Fruit fly (Drosophila melanogaster) whole organism, embryonic: Measurements from ENCODE around the gene Mdh1.

Experiments used
- Asciz ChIP-seq: fragments of 200-800 bp; sonication (Bioruptor generic); optimal IDR thresholded peaks from 2 replicates; lab custom pipeline; 2017; ENCODE audit warnings: missing biosample characterization, mild to moderate bottlenecking, missing genetic modification characterization, missing genetic modification reagents
- Atf6 ChIP-seq: fragments of 200-800 bp; sonication (Bioruptor generic); IDR thresholded peaks from 2 replicates; pipeline ENCODE4 v1.3.6; 2022; ENCODE audit warnings: missing biosample characterization, missing genetic modification characterization
- Awh ChIP-seq: fragments of 200-800 bp; sonication (Bioruptor generic); IDR thresholded peaks from 2 replicates; pipeline ENCODE4, ENCODE4 v1.3.6; 2022; ENCODE audit warnings: missing biosample characterization, missing genetic modification characterization
- CG10267 ChIP-seq: fragments of 200-800 bp; sonication (Bioruptor generic); optimal IDR thresholded peaks from 2 replicates; lab custom pipeline; 2018; ENCODE audit warnings: missing biosample characterization, mild to moderate bottlenecking, missing genetic modification characterization, moderate library complexity
- CG11456 ChIP-seq: fragments of 200-800 bp; sonication (Bioruptor generic); IDR thresholded peaks from 3 replicates; pipeline ENCODE4 v1.3.6; 2022; ENCODE audit warnings: missing biosample characterization, missing genetic modification characterization
- CG12071 ChIP-seq: fragments of 200-800 bp; sonication (Bioruptor generic); optimal IDR thresholded peaks from 3 replicates; lab custom pipeline; 2018; ENCODE audit warnings: missing biosample characterization, mild to moderate bottlenecking, missing genetic modification characterization
- CG12299 ChIP-seq: fragments of 200-800 bp; sonication (Bioruptor generic); optimal IDR thresholded peaks from 2 replicates; lab custom pipeline; 2018; ENCODE audit warnings: missing biosample characterization, mild to moderate bottlenecking, missing genetic modification characterization
- CG13287 ChIP-seq: fragments of 200-800 bp; sonication (Bioruptor generic); IDR thresholded peaks from 2 replicates; pipeline ENCODE4 v1.3.6; 2022; ENCODE audit warnings: missing biosample characterization, missing genetic modification characterization; ENCODE audit not compliant: partially characterized antibody
- CG14050 ChIP-seq: fragments of 200-800 bp; sonication (Bioruptor generic); IDR thresholded peaks from 3 replicates; pipeline ENCODE4 v1.3.6; 2022; ENCODE audit warnings: missing biosample characterization, missing genetic modification characterization
- CG14710 ChIP-seq: fragments of 200-800 bp; sonication (Bioruptor generic); optimal IDR thresholded peaks from 3 replicates; lab custom pipeline; 2019; ENCODE audit warnings: missing biosample characterization, mild to moderate bottlenecking, missing genetic modification characterization, moderate library complexity
- CG15601 ChIP-seq: fragments of 200-800 bp; sonication (Bioruptor generic); optimal IDR thresholded peaks from 3 replicates; lab custom pipeline; 2019; ENCODE audit warnings: missing biosample characterization, mild to moderate bottlenecking, missing genetic modification characterization, moderate library complexity
- CG17186 ChIP-seq: fragments of 200-800 bp; sonication (Bioruptor generic); optimal IDR thresholded peaks from 3 replicates; lab custom pipeline; 2017; ENCODE audit warnings: missing biosample characterization, missing genetic modification reagents, missing genetic modification characterization
- CG17612 ChIP-seq: fragments of 200-800 bp; sonication (Bioruptor generic); IDR thresholded peaks from 2 replicates; pipeline ENCODE4 v1.3.6; 2022; ENCODE audit warnings: missing biosample characterization, missing genetic modification characterization
- CG17802 ChIP-seq: fragments of 200-800 bp; sonication (Bioruptor generic); optimal IDR thresholded peaks from 2 replicates; lab custom pipeline; 2018; ENCODE audit warnings: missing biosample characterization, mild to moderate bottlenecking, missing genetic modification characterization, moderate library complexity
- CG17829 ChIP-seq: fragments of 200-800 bp; optimal IDR thresholded peaks from 2 replicates; lab custom pipeline; 2019; ENCODE audit warnings: missing biosample characterization, mild to moderate bottlenecking, missing genetic modification characterization, moderate library complexity
- CG2120 ChIP-seq: fragments of 200-800 bp; sonication (Bioruptor generic); optimal IDR thresholded peaks from 3 replicates; lab custom pipeline; 2016; ENCODE audit warnings: missing biosample characterization, missing genetic modification characterization
- CG30020 ChIP-seq: fragments of 200-800 bp; optimal IDR thresholded peaks from 2 replicates; lab custom pipeline; 2019; ENCODE audit warnings: missing biosample characterization, mild to moderate bottlenecking, missing genetic modification characterization, moderate library complexity
- CG31224 ChIP-seq: fragments of 200-800 bp; sonication (Bioruptor generic); IDR thresholded peaks from 2 replicates; pipeline ENCODE4 v1.3.6; 2022; ENCODE audit warnings: missing biosample characterization, missing genetic modification characterization
- CG3995 ChIP-seq: fragments of 200-800 bp; sonication (Bioruptor generic); optimal IDR thresholded peaks from 3 replicates; lab custom pipeline; 2016; ENCODE audit warnings: missing biosample characterization, missing genetic modification characterization
- CG4617 ChIP-seq: fragments of 200-800 bp; sonication (Bioruptor generic); optimal IDR thresholded peaks from 3 replicates; lab custom pipeline; 2016; ENCODE audit warnings: missing biosample characterization, missing genetic modification characterization, borderline replicate concordance
- CG6683 ChIP-seq: fragments of 200-800 bp; sonication (Bioruptor generic); optimal IDR thresholded peaks from 2 replicates; lab custom pipeline; 2017; ENCODE audit warnings: missing biosample characterization, mild to moderate bottlenecking, missing genetic modification characterization, missing genetic modification reagents
- CG7357 ChIP-seq: fragments of 200-800 bp; sonication (Bioruptor generic); IDR thresholded peaks from 3 replicates; pipeline ENCODE4 v1.3.6; 2022; ENCODE audit warnings: missing biosample characterization, missing genetic modification characterization
- CG8281 ChIP-seq: fragments of 200-800 bp; sonication (Bioruptor generic); optimal IDR thresholded peaks from 2 replicates; lab custom pipeline; 2018; ENCODE audit warnings: missing biosample characterization, mild to moderate bottlenecking, missing genetic modification characterization, moderate library complexity
- CG9215 ChIP-seq: fragments of 200-800 bp; sonication (Bioruptor generic); IDR thresholded peaks from 2 replicates; pipeline ENCODE4 v1.3.6; 2022; ENCODE audit warnings: missing biosample characterization, missing genetic modification characterization
- CTCF ChIP-seq: fragments of 200-800 bp; sonication (Bioruptor generic); optimal IDR thresholded peaks from 2 replicates; lab custom pipeline; 2017; ENCODE audit warnings: missing biosample characterization, mild to moderate bottlenecking, missing genetic modification characterization, moderate library complexity
- Dbx ChIP-seq: fragments of 200-800 bp; sonication (Bioruptor generic); IDR thresholded peaks from 3 replicates; pipeline ENCODE4 v1.3.6; 2022; ENCODE audit warnings: missing biosample characterization, missing genetic modification characterization
- HLH4C ChIP-seq: fragments of 200-800 bp; sonication (Bioruptor generic); IDR thresholded peaks from 3 replicates; pipeline ENCODE4 v1.3.6; 2022; ENCODE audit warnings: missing biosample characterization, missing genetic modification characterization; ENCODE audit not compliant: partially characterized antibody
- HmgZ ChIP-seq: fragments of 200-800 bp; sonication (Bioruptor generic); optimal IDR thresholded peaks from 2 replicates; lab custom pipeline; 2018; ENCODE audit warnings: missing biosample characterization, mild to moderate bottlenecking, missing genetic modification characterization
- Hr39 ChIP-seq: fragments of >200 bp; optimal IDR thresholded peaks from 2 replicates; lab custom pipeline; 2017
- Hsf ChIP-seq: fragments of 200-800 bp; sonication (Bioruptor generic); optimal IDR thresholded peaks from 3 replicates; lab custom pipeline; 2016; ENCODE audit warnings: missing biosample characterization, missing genetic modification characterization
- NFAT ChIP-seq: fragments of 200-800 bp; sonication (Bioruptor generic); IDR thresholded peaks from 2 replicates; pipeline ENCODE4 v1.3.6; 2022; ENCODE audit warnings: missing biosample characterization, missing genetic modification characterization
- Oli ChIP-seq: fragments of 200-800 bp; sonication (Bioruptor generic); optimal IDR thresholded peaks from 2 replicates; lab custom pipeline; 2018; ENCODE audit warnings: missing biosample characterization, mild to moderate bottlenecking, missing genetic modification characterization, moderate library complexity
- Opbp ChIP-seq: fragments of 200-800 bp; sonication (Bioruptor generic); IDR thresholded peaks from 3 replicates; pipeline ENCODE4 v1.3.6; 2022; ENCODE audit warnings: missing biosample characterization, missing genetic modification characterization; ENCODE audit not compliant: partially characterized antibody
- Pdp1 ChIP-seq, 2 experiments: fragments of 200-800 bp; sonication (Bioruptor generic); optimal IDR thresholded peaks; 3 replicates each; lab custom pipeline; 2016; ENCODE audit warnings: missing biosample characterization in 2 of 2, missing genetic modification characterization in 2 of 2, mild to moderate bottlenecking in 1 of 2, moderate library complexity in 1 of 2
- Vsx1 ChIP-seq: fragments of 200-800 bp; sonication (Bioruptor generic); optimal IDR thresholded peaks from 2 replicates; lab custom pipeline; 2017; ENCODE audit warnings: missing biosample characterization, mild to moderate bottlenecking, missing genetic modification characterization, missing genetic modification reagents
- amos ChIP-seq: fragments of 200-800 bp; sonication (Bioruptor generic); IDR thresholded peaks from 2 replicates; pipeline ENCODE4 v1.3.6; 2022; ENCODE audit warnings: missing biosample characterization, missing genetic modification characterization; ENCODE audit not compliant: partially characterized antibody
- crol ChIP-seq: fragments of 200-800 bp; sonication (Bioruptor generic); IDR thresholded peaks from 2 replicates; pipeline ENCODE4 v1.3.6; 2022; ENCODE audit warnings: missing biosample characterization, missing genetic modification characterization
- danr ChIP-seq: fragments of 200-800 bp; sonication (Bioruptor generic); IDR thresholded peaks from 2 replicates; pipeline ENCODE4 v1.3.6; 2022; ENCODE audit warnings: missing biosample characterization, missing genetic modification characterization
- disco-r ChIP-seq: fragments of 200-800 bp; sonication (Bioruptor generic); optimal IDR thresholded peaks from 2 replicates; lab custom pipeline; 2016; ENCODE audit warnings: missing biosample characterization, missing genetic modification characterization
- dpn ChIP-seq, 2 experiments: fragments of 200-800 bp; sonication (Bioruptor generic); optimal IDR thresholded peaks; 3 replicates each; lab custom pipeline; 2016; ENCODE audit warnings: missing biosample characterization in 2 of 2, missing genetic modification characterization in 2 of 2
- gsb-n ChIP-seq: fragments of 200-800 bp; sonication (Bioruptor generic); optimal IDR thresholded peaks from 3 replicates; lab custom pipeline; 2018; ENCODE audit warnings: missing biosample characterization, mild to moderate bottlenecking, missing genetic modification characterization
- h ChIP-seq: fragments of >200 bp; optimal IDR thresholded peaks from 2 replicates; lab custom pipeline; 2017
- hb ChIP-seq: fragments of 200-800 bp; sonication (Bioruptor generic); IDR thresholded peaks from 3 replicates; pipeline ENCODE4 v1.3.6; 2022; ENCODE audit warnings: missing biosample characterization, missing genetic modification characterization; ENCODE audit not compliant: partially characterized antibody
- jing ChIP-seq: fragments of 200-800 bp; sonication (Bioruptor generic); optimal IDR thresholded peaks from 2 replicates; lab custom pipeline; 2018; ENCODE audit warnings: missing biosample characterization, mild to moderate bottlenecking, missing genetic modification characterization
- pnt ChIP-seq: fragments of 200-800 bp; sonication (Bioruptor generic); optimal IDR thresholded peaks from 3 replicates; lab custom pipeline; 2016; ENCODE audit warnings: missing biosample characterization, missing genetic modification characterization
- sna ChIP-seq: fragments of 200-800 bp; sonication (Bioruptor generic); IDR thresholded peaks from 2 replicates; pipeline ENCODE4 v1.3.6; 2022; ENCODE audit warnings: missing biosample characterization, missing genetic modification characterization; ENCODE audit not compliant: partially characterized antibody
- so ChIP-seq: fragments of 200-800 bp; sonication (Bioruptor generic); IDR thresholded peaks from 3 replicates; pipeline ENCODE4 v1.3.6; 2022; ENCODE audit warnings: missing biosample characterization, missing genetic modification characterization
- sob ChIP-seq: fragments of 200-800 bp; sonication (Bioruptor generic); IDR thresholded peaks from 2 replicates; pipeline ENCODE4 v1.3.6; 2022; ENCODE audit warnings: missing biosample characterization, missing genetic modification characterization
- sug ChIP-seq: fragments of 200-800 bp; optimal IDR thresholded peaks from 2 replicates; lab custom pipeline; 2019; ENCODE audit warnings: missing biosample characterization, mild to moderate bottlenecking, missing genetic modification characterization, moderate library complexity
- toy ChIP-seq: fragments of 200-800 bp; sonication (Bioruptor generic); IDR thresholded peaks from 2 replicates; pipeline ENCODE4 v1.3.6; 2022; ENCODE audit warnings: missing biosample characterization, missing genetic modification characterization
- unc-4 ChIP-seq: fragments of 200-800 bp; sonication (Bioruptor generic); IDR thresholded peaks from 2 replicates; pipeline ENCODE4 v1.3.6; 2022; ENCODE audit warnings: missing biosample characterization, missing genetic modification characterization; ENCODE audit not compliant: partially characterized antibody
- zfh1 ChIP-seq: fragments of 200-800 bp; sonication (Bioruptor generic); IDR thresholded peaks from 3 replicates; pipeline ENCODE4 v1.3.6; 2022; ENCODE audit warnings: missing biosample characterization, missing genetic modification characterization

Mdh1 gene

DNA sequence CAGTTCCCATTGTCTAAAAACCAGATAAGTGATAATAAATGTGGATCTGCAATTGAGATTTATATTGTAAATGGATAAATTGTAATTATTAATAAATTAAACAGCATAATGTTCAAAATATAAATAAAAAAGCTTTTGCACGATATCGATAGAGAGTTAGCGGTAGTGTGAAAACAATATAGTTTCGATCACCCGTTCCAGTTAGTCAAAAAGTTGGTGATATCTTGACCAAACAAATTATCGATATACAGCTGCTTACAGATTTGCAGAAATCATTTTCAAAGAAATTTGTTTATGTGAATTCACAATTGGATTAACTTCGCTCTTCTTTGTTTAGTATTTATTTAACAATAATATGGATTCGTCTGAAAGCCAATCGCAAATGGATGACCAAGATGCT, 43.0 kb upstream of the Mdh1 start, which contains the start of gene Nse4 (continued):
- TF ChIP-seq danr: no peak
- peak; percentile 79; the same call in 2 of the 3 replicates for TF ChIP-seq hb (GFP tag; lab: Robert Waterston, UW)
- TF ChIP-seq CG2120 (GFP tag; lab: Kevin White, UChicago): no peak
- TF ChIP-seq Atf6 (GFP tag; lab: Robert Waterston, UW): no peak
- no peak for TF ChIP-seq CG6683 (GFP tag; lab: Kevin White, UChicago)
- no peak for TF ChIP-seq CG15601 (tag; lab: Kevin White, UChicago)
- TF ChIP-seq Pdp1 (GFP tag; optimal IDR thresholded peaks at IDR 0.05; lab: Kevin White, UChicago): no peak
- TF ChIP-seq h (lab: Kevin White, UChicago): no peak
- peak; percentile 2 for TF ChIP-seq sug
- no peak for TF ChIP-seq CG3995
- no peak for TF ChIP-seq Asciz
- no peak for TF ChIP-seq dpn (GFP tag; optimal IDR thresholded peaks at IDR 0.05; lab: Kevin White, UChicago)
- no peak for TF ChIP-seq sob (GFP tag; lab: Robert Waterston, UW)
- no peak for TF ChIP-seq Vsx1 (GFP tag; lab: Kevin White, UChicago)
- TF ChIP-seq Oli (tag; lab: Kevin White, UChicago): no peak
- peak; percentile 41 for TF ChIP-seq CG4617 (GFP tag; lab: Kevin White, UChicago)
- TF ChIP-seq CG14050 (GFP tag; lab: Robert Waterston, UW): no peak
- peak; percentile 74 for TF ChIP-seq unc-4 (GFP tag; lab: Robert Waterston, UW)
- peak; percentile 94 for TF ChIP-seq HLH4C (GFP tag; lab: Robert Waterston, UW)
- peak; percentile 77; the same call in 2 of the 3 replicates for TF ChIP-seq Opbp (GFP tag; lab: Robert Waterston, UW)
- no peak for TF ChIP-seq Hr39 (lab: Kevin White, UChicago)
- TF ChIP-seq CTCF (GFP tag; lab: Kevin White, UChicago): no peak
- no peak for TF ChIP-seq CG31224
- no peak for TF ChIP-seq so
- no peak for TF ChIP-seq pnt
- peak; percentile 31 for TF ChIP-seq CG10267
- TF ChIP-seq CG14710 (tag; lab: Kevin White, UChicago): peak; percentile 34
- peak; percentile 41 for TF ChIP-seq CG17802 (tag; lab: Kevin White, UChicago)
- TF ChIP-seq gsb-n (tag; lab: Kevin White, UChicago): no peak
- TF ChIP-seq Hsf: no peak
- TF ChIP-seq CG8281 (tag; lab: Kevin White, UChicago): no peak
- peak; percentile 85 for TF ChIP-seq CG7357 (GFP tag; lab: Robert Waterston, UW)
- no peak for TF ChIP-seq zfh1 (GFP tag; lab: Robert Waterston, UW)
- no peak for TF ChIP-seq CG12071
- TF ChIP-seq amos: peak; percentile 84; the same call in 1 of the 2 replicates
- TF ChIP-seq CG17186 (GFP tag; lab: Kevin White, UChicago): no peak
- TF ChIP-seq Dbx (GFP tag; lab: Robert Waterston, UW): no peak
- TF ChIP-seq HmgZ (tag; lab: Kevin White, UChicago): peak; percentile 5
- TF ChIP-seq CG11456 (GFP tag; lab: Robert Waterston, UW): no peak
- no peak for TF ChIP-seq NFAT (GFP tag; lab: Robert Waterston, UW)
- no peak for TF ChIP-seq Awh (GFP tag; lab: Robert Waterston, UW)
- peak; percentile 97 for TF ChIP-seq CG30020 (tag; lab: Kevin White, UChicago)
- TF ChIP-seq sna (GFP tag; lab: Robert Waterston, UW): peak; percentile 83
- no peak for TF ChIP-seq crol (GFP tag; lab: Robert Waterston, UW)
- peak; percentile 86 for TF ChIP-seq CG13287
- TF ChIP-seq CG17829 (tag; lab: Kevin White, UChicago): peak; percentile 10
- no peak for TF ChIP-seq CG9215 (GFP tag; lab: Robert Waterston, UW)
- TF ChIP-seq disco-r (GFP tag; lab: Kevin White, UChicago): no peak
- no peak for TF ChIP-seq jing (GFP tag; lab: Kevin White, UChicago)
- no peak for TF ChIP-seq toy (GFP tag; lab: Robert Waterston, UW)
- no peak for TF ChIP-seq CG12299 (tag; lab: Kevin White, UChicago)
- TF ChIP-seq CG17612: no peak
